Fruit fly (Drosophila melanogaster) whole organism, embryonic: Measurements from ENCODE around the gene CG32271.

Experiments
- B-H2 ChIP-seq: fragments of 200-800 bp; sonication (Bioruptor generic); optimal IDR thresholded peaks from 2 replicates; lab custom pipeline; 2018; ENCODE audit warnings: missing biosample characterization, mild to moderate bottlenecking, missing genetic modification characterization
- CG11560 ChIP-seq: fragments of 200-800 bp; sonication (Bioruptor generic); IDR thresholded peaks from 3 replicates; pipeline ENCODE4 v1.3.6; 2022; ENCODE audit warnings: missing biosample characterization, missing genetic modification characterization
- CG1602 ChIP-seq: fragments of 200-800 bp; sonication (Bioruptor generic); optimal IDR thresholded peaks from 3 replicates; lab custom pipeline; 2016; ENCODE audit warnings: missing biosample characterization, missing genetic modification characterization
- CG3065 ChIP-seq: fragments of 200-800 bp; sonication (Bioruptor generic); optimal IDR thresholded peaks from 2 replicates; lab custom pipeline; 2016; ENCODE audit warnings: missing biosample characterization, missing genetic modification characterization
- CG31224 ChIP-seq: fragments of 200-800 bp; sonication (Bioruptor generic); IDR thresholded peaks from 2 replicates; pipeline ENCODE4 v1.3.6; 2022; ENCODE audit warnings: missing biosample characterization, missing genetic modification characterization
- CG8924 ChIP-seq: fragments of 200-800 bp; optimal IDR thresholded peaks from 3 replicates; lab custom pipeline; 2019; ENCODE audit warnings: missing biosample characterization, mild to moderate bottlenecking, missing genetic modification characterization, moderate library complexity
- Lpt ChIP-seq: fragments of >200 bp; optimal IDR thresholded peaks from 2 replicates; lab custom pipeline; 2018; ENCODE audit warnings: missing biosample characterization, missing genetic modification characterization
- Ssrp ChIP-seq: fragments of 200-800 bp; sonication (Bioruptor generic); optimal IDR thresholded peaks from 2 replicates; lab custom pipeline; 2018; ENCODE audit warnings: missing biosample characterization, mild to moderate bottlenecking, missing genetic modification characterization, moderate library complexity
- hkb ChIP-seq, 2 experiments: fragments of 200-800 bp in 1 of 2; fragments of >200 bp in 1 of 2; sonication (Bioruptor generic) in 1 of 2; IDR thresholded peaks in 1 of 2; optimal IDR thresholded peaks in 1 of 2; 2 replicates each; pipeline versions ENCODE4 v1.3.6 to Lab custom; 2017 to 2022; ENCODE audit warnings: missing biosample characterization in 1 of 2, missing genetic modification characterization in 1 of 2
- onecut ChIP-seq: fragments of 200-800 bp; sonication (Bioruptor generic); IDR thresholded peaks from 2 replicates; pipeline ENCODE4 v1.3.6; 2022; ENCODE audit warnings: missing biosample characterization, missing genetic modification characterization
- pan ChIP-seq, 4 experiments: fragments of >200 bp in 3 of 4; fragments of 200-800 bp in 1 of 4; sonication (Bioruptor generic) in 1 of 4; optimal IDR thresholded peaks in 3 of 4; IDR thresholded peaks in 1 of 4; 2 replicates each; pipeline versions ENCODE4 v1.3.6 to Lab custom; 2017 to 2022; ENCODE audit warnings: missing biosample characterization in 2 of 4, missing genetic modification characterization in 2 of 4, mixed read lengths in 1 of 4
- phol ChIP-seq: fragments of 200-800 bp; sonication (Bioruptor generic); optimal IDR thresholded peaks from 3 replicates; lab custom pipeline; 2018; ENCODE audit warnings: missing biosample characterization, mild to moderate bottlenecking, missing genetic modification characterization, moderate library complexity
- trem ChIP-seq: fragments of 200-800 bp; optimal IDR thresholded peaks from 3 replicates; lab custom pipeline; 2019; ENCODE audit warnings: missing biosample characterization, mild to moderate bottlenecking, missing genetic modification characterization, moderate library complexity
- ttk ChIP-seq: fragments of 200-800 bp; sonication (Bioruptor generic); IDR thresholded peaks from 2 replicates; pipeline ENCODE4 v2.1.2; 2022; ENCODE audit warnings: missing biosample characterization, missing genetic modification characterization

- TF ChIP-seq CG11560, result no peak
- no peak for TF ChIP-seq hkb (optimal IDR thresholded peaks at IDR 0.05; lab: Kevin White, UChicago)
- no peak for TF ChIP-seq hkb (GFP tag; IDR thresholded peaks at IDR 0.05; lab: Robert Waterston, UW)
- TF ChIP-seq CG31224, result no peak
- TF ChIP-seq Ssrp (tag; lab: Kevin White, UChicago), result no peak
- no peak for TF ChIP-seq B-H2 (GFP tag; lab: Kevin White, UChicago)
- no peak for TF ChIP-seq Lpt
- no peak for TF ChIP-seq ttk (GFP tag; lab: Robert Waterston, UW)
- TF ChIP-seq trem, result no peak
- no peak for TF ChIP-seq CG1602 (GFP tag; lab: Kevin White, UChicago)
- TF ChIP-seq pan (optimal IDR thresholded peaks at IDR 0.05; lab: Kevin White, UChicago), result no peak
- no peak for TF ChIP-seq pan (GFP tag; optimal IDR thresholded peaks at IDR 0.05 in 1 of 2, IDR thresholded peaks at IDR 0.05 in 1 of 2)
- no peak for TF ChIP-seq CG8924
- no peak for TF ChIP-seq phol
- TF ChIP-seq onecut (GFP tag; lab: Robert Waterston, UW), result no peak
- no peak for TF ChIP-seq CG3065 (GFP tag; lab: Kevin White, UChicago)
Measured at dm6 chr3L:3205349-3205748, 2.4 kb upstream of the CG32271 start, which contains the start of gene CG32277.
